Worm (Caenorhabditis elegans): ENCODE results near the gene wbp-2.

- TF ChIP-seq pes-1 (GFP tag; IDR thresholded peaks at IDR 0.05) (no peak), ceh-13 (GFP tag; optimal IDR thresholded peaks at IDR 0.05) (no peak), flt-1 (GFP tag; IDR thresholded peaks at IDR 0.05) (no peak), tbx-11 (GFP tag; IDR thresholded peaks at IDR 0.05) (no peak), scrt-1 (GFP tag; IDR thresholded peaks at IDR 0.05) (no peak), sea-1 (GFP tag; conservative IDR thresholded peaks at IDR 0.05) (0 out of 2 replicates have a peak, but pooled peaks have one; percentile 44), tbx-37 (GFP tag; conservative IDR thresholded peaks at IDR 0.05) (no peak), ama-1 (optimal IDR thresholded peaks at IDR 0.05) (no peak), ceh-36 (tag; optimal IDR thresholded peaks at IDR 0.05) (no peak), tra-4 (tag; optimal IDR thresholded peaks at IDR 0.05) (no peak), aly-1 (tag; optimal IDR thresholded peaks at IDR 0.05) (no peak)
Measured at ce11 chrII:9346490-9346889, 16.9 kb downstream of the wbp-2 start, which contains the start of gene F42A8.1.

All from whole organism, early embryonic.